Worm (Caenorhabditis elegans) whole organism, L3 larva: Measurements from ENCODE around the gene F35C11.7.

Experiments used
- R02D3.7 ChIP-seq: fragments of 150-350 bp; optimal IDR thresholded peaks from 2 replicates; lab custom pipeline; 2014; ENCODE audit warnings: missing biosample characterization, missing genetic modification characterization
- aly-2 ChIP-seq: fragments of 150-350 bp; optimal IDR thresholded peaks from 2 replicates; lab custom pipeline; 2014; ENCODE audit warnings: missing biosample characterization, missing genetic modification characterization
- ceh-16 ChIP-seq: sonication (generic microtip); optimal IDR thresholded peaks from 2 replicates; lab custom pipeline; 2017; ENCODE audit warnings: missing biosample characterization, missing genetic modification characterization
- ceh-9 ChIP-seq: sonication (generic microtip); optimal IDR thresholded peaks from 2 replicates; lab custom pipeline; 2018; ENCODE audit warnings: missing biosample characterization, missing genetic modification characterization
- egl-5 ChIP-seq: fragments of 150-350 bp; optimal IDR thresholded peaks from 2 replicates; lab custom pipeline; 2017; ENCODE audit warnings: missing biosample characterization, missing genetic modification reagents, missing genetic modification characterization, inconsistent platforms
- elt-1 ChIP-seq: fragments of 150-350 bp; optimal IDR thresholded peaks from 2 replicates; lab custom pipeline; 2014; ENCODE audit warnings: missing biosample characterization, missing genetic modification characterization
- elt-2 ChIP-seq: sonication (generic microtip); optimal IDR thresholded peaks from 2 replicates; lab custom pipeline; 2016; ENCODE audit warnings: missing genetic modification reagents, mild to moderate bottlenecking, missing genetic modification characterization, missing compliant biosample characterization
- elt-3 ChIP-seq, 3 experiments: fragments of 150-350 bp in 1 of 3; sonication (generic microtip) in 2 of 3; optimal IDR thresholded peaks; 2 replicates in 2 of 3; 4 replicates in 1 of 3; lab custom pipeline; 2014 to 2017; ENCODE audit warnings: missing biosample characterization in 3 of 3, missing genetic modification characterization in 3 of 3
- eor-1 ChIP-seq, 2 experiments: fragments of 150-350 bp; optimal IDR thresholded peaks; 2 replicates each; lab custom pipeline; 2014 to 2018; ENCODE audit warnings: missing biosample characterization in 2 of 2, missing genetic modification characterization in 2 of 2
- hmg-11 ChIP-seq: sonication (generic microtip); optimal IDR thresholded peaks from 2 replicates; lab custom pipeline; 2016; ENCODE audit warnings: missing genetic modification characterization, missing compliant biosample characterization
- jun-1 ChIP-seq: fragments of 150-350 bp; optimal IDR thresholded peaks from 2 replicates; lab custom pipeline; 2014; ENCODE audit warnings: missing biosample characterization, missing genetic modification reagents, missing genetic modification characterization
- lin-15B ChIP-seq: fragments of 150-350 bp; optimal IDR thresholded peaks from 2 replicates; lab custom pipeline; 2014; ENCODE audit warnings: missing biosample characterization, missing genetic modification characterization
- lin-39 ChIP-seq: fragments of 150-350 bp; optimal IDR thresholded peaks from 2 replicates; lab custom pipeline; 2018; ENCODE audit warnings: missing biosample characterization, missing genetic modification reagents, missing genetic modification characterization
- lsy-12 ChIP-seq: sonication (generic microtip); optimal IDR thresholded peaks from 2 replicates; lab custom pipeline; 2016; ENCODE audit warnings: mild to moderate bottlenecking, missing genetic modification characterization, missing compliant biosample characterization
- mml-1 ChIP-seq: fragments of 150-350 bp; sonication (generic microtip); optimal IDR thresholded peaks from 3 replicates; lab custom pipeline; 2014; ENCODE audit warnings: missing biosample characterization, missing genetic modification characterization
- nfya-1 ChIP-seq: sonication (generic microtip); optimal IDR thresholded peaks from 2 replicates; lab custom pipeline; 2017; ENCODE audit warnings: missing genetic modification characterization, mild to moderate bottlenecking, missing compliant biosample characterization, antibody characterized with exemption, moderate library complexity; ENCODE audit not compliant: insufficient read depth
- nhr-11 ChIP-seq: fragments of 150-350 bp; optimal IDR thresholded peaks from 2 replicates; lab custom pipeline; 2014; ENCODE audit warnings: missing biosample characterization, missing genetic modification characterization
- nhr-12 ChIP-seq: fragments of 150-350 bp; optimal IDR thresholded peaks from 2 replicates; lab custom pipeline; 2014; ENCODE audit warnings: missing biosample characterization, missing genetic modification characterization
- nhr-23 ChIP-seq: fragments of 150-350 bp; optimal IDR thresholded peaks from 2 replicates; lab custom pipeline; 2014; ENCODE audit warnings: missing biosample characterization, missing genetic modification reagents, missing genetic modification characterization
- nhr-237 ChIP-seq: fragments of 150-350 bp; optimal IDR thresholded peaks from 2 replicates; lab custom pipeline; 2014; ENCODE audit warnings: missing biosample characterization, missing genetic modification characterization
- nhr-25 ChIP-seq: sonication (generic microtip); optimal IDR thresholded peaks from 2 replicates; lab custom pipeline; 2017; ENCODE audit warnings: missing biosample characterization, missing genetic modification characterization
- nhr-28 ChIP-seq: fragments of 150-350 bp; optimal IDR thresholded peaks from 2 replicates; lab custom pipeline; 2014; ENCODE audit warnings: missing biosample characterization, missing genetic modification characterization
- nhr-43 ChIP-seq: sonication (generic microtip); optimal IDR thresholded peaks from 2 replicates; lab custom pipeline; 2016; ENCODE audit warnings: mild to moderate bottlenecking, missing genetic modification characterization, missing compliant biosample characterization; ENCODE audit not compliant: poor library complexity, severe bottlenecking
- nhr-76 ChIP-seq: fragments of 150-350 bp; sonication (generic microtip); optimal IDR thresholded peaks from 5 replicates; lab custom pipeline; 2014; ENCODE audit warnings: missing biosample characterization, missing genetic modification characterization
- pqm-1 ChIP-seq: fragments of 150-350 bp; optimal IDR thresholded peaks from 2 replicates; lab custom pipeline; 2017; ENCODE audit warnings: missing biosample characterization, missing genetic modification characterization, inconsistent platforms
- sea-2 ChIP-seq: fragments of 150-350 bp; sonication (generic microtip); optimal IDR thresholded peaks from 4 replicates; lab custom pipeline; 2014; ENCODE audit warnings: missing biosample characterization, missing genetic modification reagents, missing genetic modification characterization
- skn-1 ChIP-seq: fragments of 150-350 bp; optimal IDR thresholded peaks from 2 replicates; lab custom pipeline; 2014; ENCODE audit warnings: missing biosample characterization, missing genetic modification characterization
- snpc-4 ChIP-seq: fragments of 150-350 bp; optimal IDR thresholded peaks from 2 replicates; lab custom pipeline; 2014; ENCODE audit warnings: missing biosample characterization, missing genetic modification characterization
- tbx-2 ChIP-seq: sonication (generic microtip); optimal IDR thresholded peaks from 2 replicates; lab custom pipeline; 2016; ENCODE audit warnings: mild to moderate bottlenecking, missing genetic modification characterization, missing compliant biosample characterization
- unc-39 ChIP-seq: sonication (generic microtip); optimal IDR thresholded peaks from 4 replicates; lab custom pipeline; 2017; ENCODE audit warnings: missing biosample characterization, missing genetic modification characterization
- unc-62 ChIP-seq: fragments of 150-350 bp; sonication (generic microtip); optimal IDR thresholded peaks from 4 replicates; lab custom pipeline; 2014; ENCODE audit warnings: missing biosample characterization, missing genetic modification reagents, missing genetic modification characterization
- ztf-11 ChIP-seq: fragments of 150-350 bp; optimal IDR thresholded peaks from 2 replicates; lab custom pipeline; 2014; ENCODE audit warnings: missing biosample characterization, missing genetic modification characterization

Gene F35C11.7

DNA sequence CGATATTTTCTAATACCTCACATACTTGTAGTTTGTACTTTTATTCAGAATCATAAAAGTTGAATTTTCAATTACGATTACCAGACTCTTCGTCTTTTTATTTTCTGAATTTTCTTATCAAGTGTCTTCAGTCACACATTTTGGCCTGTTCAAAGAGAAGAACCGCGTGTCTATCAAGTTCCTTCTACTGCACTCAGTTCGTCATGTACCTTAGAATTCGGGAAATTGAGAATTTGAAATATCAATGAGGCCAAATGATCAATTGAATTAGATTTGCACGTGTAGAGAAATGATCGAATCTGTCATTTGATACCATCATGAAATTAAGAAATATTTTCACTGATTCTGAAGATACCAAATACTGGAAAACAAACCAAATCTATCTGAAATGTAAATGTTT lies 7.4 kb downstream of the F35C11.7 start:
- TF ChIP-seq nhr-12 (tag; lab: Kevin White, UChicago) (no peak), nhr-23 (tag; lab: Kevin White, UChicago) (peak; percentile 51), nhr-43 (tag; lab: Kevin White, UChicago) (peak; percentile 27), nhr-25 (tag; lab: Kevin White, UChicago) (peak; percentile 16)

DNA sequence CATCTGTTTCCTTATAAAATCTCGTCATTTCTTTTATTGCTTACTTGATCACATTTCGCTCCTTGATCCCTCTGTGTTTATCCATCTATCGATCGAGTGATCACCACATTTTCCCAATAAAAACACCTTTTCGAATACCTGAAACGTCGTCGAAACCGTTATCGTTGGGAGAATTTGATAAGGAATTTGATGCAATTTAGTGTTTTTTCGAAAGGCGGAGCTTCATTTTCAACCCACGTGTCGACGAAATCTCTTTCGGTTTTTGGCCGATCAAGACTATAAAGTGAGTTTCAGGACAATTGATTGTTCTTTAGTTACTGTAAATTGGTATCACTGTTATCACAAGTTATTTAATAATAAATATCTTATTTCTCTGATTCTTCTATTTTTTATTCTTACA lies 8.5 kb downstream of the F35C11.7 start, which contains the start of gene srdh-1:
srdh-1 (plus strand) TSS at position 43 of the 400 bp plus-strand sequence.
- TF ChIP-seq nhr-43 (tag; lab: Kevin White, UChicago) (peak; percentile 13), nhr-28 (tag; lab: Kevin White, UChicago) (no peak)

DNA sequence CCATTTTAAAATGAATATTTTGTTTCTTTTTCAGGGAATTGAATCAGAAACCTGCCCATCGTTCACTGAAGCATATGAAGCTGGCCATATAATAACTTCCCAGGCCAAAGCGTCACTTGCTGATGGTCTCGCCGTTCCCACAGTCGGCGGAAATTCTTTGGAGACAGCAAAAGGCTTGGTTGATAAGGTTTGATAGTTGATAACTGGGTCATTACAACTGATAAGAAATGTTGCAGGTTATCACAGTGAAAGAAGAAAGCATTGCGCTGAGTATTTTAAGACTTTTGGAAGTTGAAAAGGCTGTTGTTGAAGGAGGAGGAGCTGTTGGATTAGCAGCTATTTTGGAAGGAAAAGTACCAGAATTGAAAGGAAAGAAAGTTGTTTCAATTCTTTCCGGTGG lies 10.4 kb downstream of the F35C11.7 start:
- no peak for TF ChIP-seq ceh-16
- no peak for TF ChIP-seq unc-62 (GFP tag; lab: Kevin White, UChicago)
- TF ChIP-seq elt-2 (tag; lab: Kevin White, UChicago), result peak; percentile 82
- peak in 2 of 3 experiments; percentile 29 to 63 for TF ChIP-seq elt-3 (tag; optimal IDR thresholded peaks at IDR 0.05; lab: Kevin White, UChicago)
- peak; percentile 13 for TF ChIP-seq nhr-23 (tag; lab: Kevin White, UChicago)
- TF ChIP-seq pqm-1 (tag; lab: Kevin White, UChicago), result peak; percentile 12
- TF ChIP-seq, all 47 proteins: peak for 4

DNA sequence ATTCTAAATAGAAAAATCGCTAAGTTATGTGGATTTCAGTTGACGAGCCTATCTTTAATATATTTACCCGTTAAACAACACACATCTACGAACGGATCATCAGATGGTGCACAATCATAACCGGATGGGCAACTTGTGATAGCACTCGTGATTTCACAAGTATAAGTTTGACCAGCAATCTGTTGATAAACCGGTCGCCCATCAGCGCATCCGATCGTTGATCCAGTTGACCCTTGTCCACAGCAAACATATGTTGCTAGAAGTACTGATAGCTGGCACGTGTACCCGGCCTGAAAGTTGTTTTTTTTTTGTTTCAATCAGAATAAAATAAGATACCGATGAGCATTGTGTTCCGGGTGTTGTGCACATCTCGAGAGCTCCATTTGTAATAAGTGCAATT lies 11.6 kb downstream of the F35C11.7 start:
- TF ChIP-seq pqm-1 (tag; lab: Kevin White, UChicago), result no peak
- TF ChIP-seq nhr-43 (tag; lab: Kevin White, UChicago), result peak; percentile 2

DNA sequence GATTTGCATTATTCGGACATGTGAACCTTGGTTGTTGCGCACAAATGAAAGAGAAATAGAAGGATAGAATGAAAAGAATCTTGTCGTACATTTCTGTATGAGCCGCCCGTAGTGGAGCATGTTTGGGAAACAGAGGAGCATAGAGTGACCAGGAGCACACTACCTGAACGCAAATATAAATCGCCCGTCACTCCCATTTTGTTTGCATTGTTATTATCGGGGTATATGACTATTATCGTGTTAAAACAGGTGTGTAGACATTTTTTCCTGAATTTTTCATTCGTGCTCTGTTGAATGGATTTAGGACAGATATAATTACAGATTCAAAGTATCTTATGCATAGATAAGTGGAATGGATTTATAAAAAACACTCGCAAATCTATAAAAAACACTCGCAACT lies 13.2 kb downstream of the F35C11.7 start, which contains the start of gene K01C8.2:
K01C8.2 (minus strand) TSS at position 101 of the 400 bp plus-strand sequence.
- TF ChIP-seq nhr-23 (tag; lab: Kevin White, UChicago), result no peak
- TF ChIP-seq lin-15B (tag; lab: Kevin White, UChicago), result no peak
- TF ChIP-seq nhr-237 (tag; lab: Kevin White, UChicago), result no peak
- TF ChIP-seq nhr-25 (tag; lab: Kevin White, UChicago), result no peak
- TF ChIP-seq lsy-12 (tag; lab: Kevin White, UChicago), result no peak
- TF ChIP-seq ceh-16, result no peak
- no peak for TF ChIP-seq nhr-28 (tag; lab: Kevin White, UChicago)
- no peak for TF ChIP-seq nhr-11 (tag; lab: Kevin White, UChicago)
- TF ChIP-seq elt-2 (tag; lab: Kevin White, UChicago), result no peak

DNA sequence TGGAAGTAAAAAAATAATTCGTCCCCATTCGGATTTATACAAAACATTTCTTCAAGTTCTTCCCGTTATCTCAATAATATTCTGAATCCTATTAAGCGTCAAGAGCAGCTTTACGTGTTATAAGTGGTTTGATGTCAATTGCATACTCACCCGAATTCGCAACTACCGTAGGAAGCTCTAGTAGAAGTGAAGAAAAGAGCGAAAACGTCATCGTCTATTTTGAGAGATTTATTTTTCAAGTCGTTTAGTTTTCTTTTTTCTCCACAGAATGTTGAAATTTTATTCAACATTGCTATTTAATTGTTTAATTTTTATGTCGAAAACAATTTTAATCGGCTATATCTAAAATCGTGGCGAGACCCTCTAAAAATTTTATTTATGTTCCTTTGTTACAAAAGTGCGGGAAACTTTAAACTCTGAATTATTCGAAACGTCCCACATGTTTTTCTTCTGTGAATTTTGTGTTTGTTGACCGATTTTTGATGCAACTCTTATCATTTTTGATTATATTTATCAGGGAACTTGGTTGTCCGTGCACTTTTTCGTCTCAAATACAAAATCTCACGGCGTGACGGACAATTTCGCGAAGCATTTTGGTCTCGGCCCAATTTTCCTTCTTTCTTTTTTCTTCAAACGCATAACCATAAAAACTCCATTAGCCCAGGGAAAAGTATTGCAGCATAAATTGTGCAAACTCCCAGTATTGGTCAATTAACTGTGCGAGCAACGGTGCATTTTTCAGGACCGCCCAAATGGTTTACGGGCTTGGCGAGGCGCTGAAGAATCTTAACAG lies 13.9 kb downstream of the F35C11.7 start, which contains the start of gene tdc-1:
tdc-1 (plus strand) TSS at position 743 of the 793 bp plus-strand sequence.
- no peak for TF ChIP-seq ztf-11 (tag; lab: Kevin White, UChicago)
- TF ChIP-seq egl-5 (tag; lab: Kevin White, UChicago), result no peak
- TF ChIP-seq unc-62 (GFP tag; lab: Kevin White, UChicago), result no peak
- TF ChIP-seq elt-3 (tag; optimal IDR thresholded peaks at IDR 0.05; lab: Kevin White, UChicago), result no peak
- no peak for TF ChIP-seq elt-1 (tag; lab: Kevin White, UChicago)
- no peak for TF ChIP-seq tbx-2 (tag; lab: Kevin White, UChicago)
- no peak for TF ChIP-seq nhr-11 (tag; lab: Kevin White, UChicago)
- TF ChIP-seq aly-2 (tag; lab: Kevin White, UChicago), result no peak
- TF ChIP-seq nhr-76 (tag; lab: Kevin White, UChicago), result no peak
- no peak for TF ChIP-seq jun-1 (tag; lab: Kevin White, UChicago)
- TF ChIP-seq lin-39 (tag; lab: Kevin White, UChicago), result no peak
- TF ChIP-seq pqm-1 (tag; lab: Kevin White, UChicago), result no peak

DNA sequence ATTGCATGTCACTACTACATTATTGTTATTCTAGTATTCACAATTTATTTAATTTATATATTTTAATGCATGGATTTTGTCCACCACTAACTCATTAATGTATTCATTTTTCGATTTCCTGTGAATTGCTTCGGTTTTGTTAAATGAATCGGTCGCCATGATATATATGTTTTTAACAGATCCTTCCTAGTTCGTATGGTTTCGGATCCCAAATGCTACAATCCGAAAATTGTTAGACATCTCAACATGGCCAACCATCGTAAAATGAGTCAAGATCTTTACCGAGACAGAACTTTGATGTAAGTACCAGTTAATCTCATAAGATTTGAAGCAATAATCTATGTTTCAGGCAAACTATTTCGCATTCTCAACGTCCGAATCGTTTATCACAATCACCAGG lies 16.9 kb downstream of the F35C11.7 start:
- no peak for TF ChIP-seq lsy-12 (tag; lab: Kevin White, UChicago)
- TF ChIP-seq R02D3.7 (tag; lab: Kevin White, UChicago), result no peak
- no peak for TF ChIP-seq elt-2 (tag; lab: Kevin White, UChicago)
- no peak for TF ChIP-seq ztf-11 (tag; lab: Kevin White, UChicago)
- TF ChIP-seq skn-1 (tag; lab: Kevin White, UChicago), result no peak
- no peak for TF ChIP-seq hmg-11 (tag; lab: Kevin White, UChicago)
- TF ChIP-seq eor-1 (tag; optimal IDR thresholded peaks at IDR 0.05; lab: Kevin White, UChicago), result no peak
- no peak for TF ChIP-seq ceh-9 (tag; lab: Kevin White, UChicago)
- no peak for TF ChIP-seq nfya-1
- no peak for TF ChIP-seq nhr-28 (tag; lab: Kevin White, UChicago)
- TF ChIP-seq lin-39 (tag; lab: Kevin White, UChicago), result no peak
- no peak for TF ChIP-seq tbx-2 (tag; lab: Kevin White, UChicago)
- TF ChIP-seq unc-39 (tag; lab: Kevin White, UChicago), result no peak
- no peak for TF ChIP-seq snpc-4
- TF ChIP-seq pqm-1 (tag; lab: Kevin White, UChicago), result no peak
- TF ChIP-seq egl-5 (tag; lab: Kevin White, UChicago), result no peak
- no peak for TF ChIP-seq mml-1 (tag; lab: Kevin White, UChicago)
- TF ChIP-seq lin-15B (tag; lab: Kevin White, UChicago), result no peak
- no peak for TF ChIP-seq sea-2 (GFP tag; lab: Kevin White, UChicago)
